Fruit fly (Drosophila melanogaster) whole organism, prepupa: Measurements from ENCODE around the gene PIP82.

Experiments used
- Blimp-1 ChIP-seq: fragments of 200-800 bp; sonication (Bioruptor generic); optimal IDR thresholded peaks from 3 replicates; lab custom pipeline; 2017; ENCODE audit warnings: missing biosample characterization, missing genetic modification characterization, mild to moderate bottlenecking, moderate library complexity, missing genetic modification reagents
- CG10631 ChIP-seq: fragments of 200-800 bp; sonication (Bioruptor generic); optimal IDR thresholded peaks from 2 replicates; lab custom pipeline; 2016; ENCODE audit warnings: missing biosample characterization, missing genetic modification characterization
- CG10669 ChIP-seq: fragments of 200-800 bp; sonication (Bioruptor generic); optimal IDR thresholded peaks from 3 replicates; lab custom pipeline; 2018; ENCODE audit warnings: missing biosample characterization, mild to moderate bottlenecking, missing genetic modification characterization, moderate library complexity
- CG11294 ChIP-seq: fragments of 200-800 bp; sonication (Bioruptor generic); IDR thresholded peaks from 2 replicates; pipeline ENCODE4 v1.3.6; 2022; ENCODE audit warnings: missing biosample characterization, missing genetic modification characterization
- CG11762 ChIP-seq: fragments of 200-800 bp; sonication (Bioruptor generic); optimal IDR thresholded peaks from 3 replicates; lab custom pipeline; 2016; ENCODE audit warnings: missing biosample characterization, missing genetic modification characterization; ENCODE audit not compliant: insufficient read depth
- CG11902 ChIP-seq: fragments of 200-800 bp; sonication (Bioruptor generic); optimal IDR thresholded peaks from 3 replicates; lab custom pipeline; 2016; ENCODE audit warnings: missing biosample characterization, missing genetic modification characterization
- CG15336 ChIP-seq: fragments of 200-800 bp; sonication (Bioruptor generic); IDR thresholded peaks from 2 replicates; pipeline ENCODE4 v1.3.6; 2022; ENCODE audit warnings: missing biosample characterization, missing genetic modification characterization
- CG16779 ChIP-seq: fragments of 200-800 bp; sonication (Bioruptor generic); optimal IDR thresholded peaks from 3 replicates; lab custom pipeline; 2017; ENCODE audit warnings: missing biosample characterization, mild to moderate bottlenecking, missing genetic modification characterization
- CG31627 ChIP-seq: fragments of 200-800 bp; sonication (Bioruptor generic); optimal IDR thresholded peaks from 3 replicates; lab custom pipeline; 2016; ENCODE audit warnings: missing biosample characterization, missing genetic modification characterization
- CG32006 ChIP-seq: fragments of 200-800 bp; sonication (Bioruptor generic); optimal IDR thresholded peaks from 3 replicates; lab custom pipeline; 2017; ENCODE audit warnings: missing biosample characterization, mild to moderate bottlenecking, missing genetic modification characterization
- CG34406 ChIP-seq: fragments of 200-800 bp; sonication (Bioruptor generic); optimal IDR thresholded peaks from 3 replicates; lab custom pipeline; 2016; ENCODE audit warnings: missing biosample characterization, missing genetic modification characterization
- CG3919 ChIP-seq: fragments of 200-800 bp; sonication (Bioruptor generic); optimal IDR thresholded peaks from 3 replicates; lab custom pipeline; 2016; ENCODE audit warnings: missing biosample characterization, missing genetic modification characterization
- CG4318 ChIP-seq: fragments of 200-800 bp; sonication (Bioruptor generic); optimal IDR thresholded peaks from 3 replicates; lab custom pipeline; 2017; ENCODE audit warnings: missing biosample characterization, mild to moderate bottlenecking, missing genetic modification characterization
- CG6276 ChIP-seq: fragments of 200-800 bp; sonication (Bioruptor generic); optimal IDR thresholded peaks from 2 replicates; lab custom pipeline; 2017; ENCODE audit warnings: missing biosample characterization, mild to moderate bottlenecking, missing genetic modification characterization
- CG6792 ChIP-seq: fragments of 200-800 bp; sonication (Bioruptor generic); optimal IDR thresholded peaks from 3 replicates; lab custom pipeline; 2016; ENCODE audit warnings: missing biosample characterization, missing genetic modification characterization
- CG6808 ChIP-seq: fragments of 200-800 bp; sonication (Bioruptor generic); optimal IDR thresholded peaks from 3 replicates; lab custom pipeline; 2017; ENCODE audit warnings: missing biosample characterization, missing genetic modification characterization, mild to moderate bottlenecking, moderate library complexity, missing genetic modification reagents
- CG6854 ChIP-seq: fragments of 200-800 bp; sonication (Bioruptor generic); optimal IDR thresholded peaks from 2 replicates; lab custom pipeline; 2017; ENCODE audit warnings: missing biosample characterization, mild to moderate bottlenecking, missing genetic modification characterization
- CG7368 ChIP-seq: fragments of 200-800 bp; sonication (Bioruptor generic); optimal IDR thresholded peaks from 3 replicates; lab custom pipeline; 2016; ENCODE audit warnings: missing biosample characterization, missing genetic modification characterization
- CG8632 ChIP-seq: fragments of 200-800 bp; sonication (Bioruptor generic); optimal IDR thresholded peaks from 3 replicates; lab custom pipeline; 2016; ENCODE audit warnings: missing biosample characterization, missing genetic modification characterization
- CG9139 ChIP-seq: fragments of 200-800 bp; sonication (Bioruptor generic); optimal IDR thresholded peaks from 3 replicates; lab custom pipeline; 2017; ENCODE audit warnings: missing biosample characterization, mild to moderate bottlenecking, missing genetic modification characterization
- Eip75B ChIP-seq: fragments of 200-800 bp; sonication (Bioruptor generic); optimal IDR thresholded peaks from 3 replicates; lab custom pipeline; 2016; ENCODE audit warnings: missing biosample characterization, missing genetic modification characterization
- Eip78C ChIP-seq: fragments of 200-800 bp; sonication (Bioruptor generic); peaks from one replicate; lab custom pipeline; 2016; ENCODE audit warnings: missing biosample characterization, missing genetic modification characterization
- Eip93F ChIP-seq: fragments of 200-800 bp; sonication (Bioruptor generic); optimal IDR thresholded peaks from 2 replicates; lab custom pipeline; 2016; ENCODE audit warnings: missing biosample characterization, mild to moderate bottlenecking, missing genetic modification characterization
- Ets21C ChIP-seq: fragments of 200-800 bp; sonication (Bioruptor generic); optimal IDR thresholded peaks from 3 replicates; lab custom pipeline; 2016; ENCODE audit warnings: missing biosample characterization, missing genetic modification characterization
- Gug ChIP-seq: fragments of 200-800 bp; sonication (Bioruptor generic); IDR thresholded peaks from 2 replicates; pipeline ENCODE4 v1.3.6; 2022; ENCODE audit warnings: missing biosample characterization, missing genetic modification characterization
- Hr39 ChIP-seq: fragments of 200-800 bp; sonication (Bioruptor generic); optimal IDR thresholded peaks from 2 replicates; lab custom pipeline; 2016; ENCODE audit warnings: missing biosample characterization, missing genetic modification characterization
- Lpt ChIP-seq: fragments of 200-800 bp; sonication (Bioruptor generic); optimal IDR thresholded peaks from 3 replicates; lab custom pipeline; 2016; ENCODE audit warnings: missing biosample characterization, missing genetic modification characterization
- Met ChIP-seq: fragments of 200-800 bp; sonication (Bioruptor generic); optimal IDR thresholded peaks from 3 replicates; lab custom pipeline; 2016; ENCODE audit warnings: missing biosample characterization, missing genetic modification characterization
- Smox ChIP-seq: fragments of 200-800 bp; sonication (Bioruptor generic); optimal IDR thresholded peaks from 3 replicates; lab custom pipeline; 2016; ENCODE audit warnings: missing biosample characterization, missing genetic modification characterization
- Sox102F ChIP-seq: fragments of 200-800 bp; sonication (Bioruptor generic); optimal IDR thresholded peaks from 2 replicates; lab custom pipeline; 2016; ENCODE audit warnings: missing biosample characterization, mild to moderate bottlenecking, missing genetic modification characterization
- Sox14 ChIP-seq: fragments of 200-800 bp; sonication (Bioruptor generic); optimal IDR thresholded peaks from 3 replicates; lab custom pipeline; 2016; ENCODE audit warnings: missing biosample characterization, missing genetic modification characterization
- Sox15 ChIP-seq: fragments of 200-800 bp; sonication (Bioruptor generic); optimal IDR thresholded peaks from 3 replicates; lab custom pipeline; 2016; ENCODE audit warnings: missing biosample characterization, missing genetic modification characterization
- achi ChIP-seq: fragments of 200-800 bp; sonication (Bioruptor generic); optimal IDR thresholded peaks from 3 replicates; lab custom pipeline; 2016; ENCODE audit warnings: missing biosample characterization, missing genetic modification characterization
- acj6 ChIP-seq: fragments of 200-800 bp; sonication (Bioruptor generic); optimal IDR thresholded peaks from 3 replicates; lab custom pipeline; 2016; ENCODE audit warnings: missing biosample characterization, missing genetic modification characterization
- cyc ChIP-seq: fragments of 200-800 bp; sonication (Bioruptor generic); optimal IDR thresholded peaks from 3 replicates; lab custom pipeline; 2016; ENCODE audit warnings: missing biosample characterization, missing genetic modification characterization
- dac ChIP-seq: fragments of 200-800 bp; sonication (Bioruptor generic); optimal IDR thresholded peaks from 2 replicates; lab custom pipeline; 2017; ENCODE audit warnings: missing biosample characterization, mild to moderate bottlenecking, missing genetic modification characterization
- dsx ChIP-seq: fragments of 200-800 bp; optimal IDR thresholded peaks from 3 replicates; lab custom pipeline; 2019; ENCODE audit warnings: missing biosample characterization, mild to moderate bottlenecking, missing genetic modification characterization, moderate library complexity; ENCODE audit not compliant: poor library complexity, severe bottlenecking
- eg ChIP-seq: fragments of 200-800 bp; sonication (Bioruptor generic); IDR thresholded peaks from 3 replicates; pipeline ENCODE4 v1.3.6; 2022; ENCODE audit warnings: missing biosample characterization, missing genetic modification characterization
- esn ChIP-seq: fragments of 200-800 bp; sonication (Bioruptor generic); optimal IDR thresholded peaks from 2 replicates; lab custom pipeline; 2016; ENCODE audit warnings: missing biosample characterization, mild to moderate bottlenecking, missing genetic modification characterization, moderate library complexity
- lz ChIP-seq: fragments of 200-800 bp; sonication (Bioruptor generic); optimal IDR thresholded peaks from 3 replicates; lab custom pipeline; 2016; ENCODE audit warnings: missing biosample characterization, missing genetic modification characterization
- net ChIP-seq: fragments of 200-800 bp; sonication (Bioruptor generic); optimal IDR thresholded peaks from 3 replicates; lab custom pipeline; 2016; ENCODE audit warnings: missing biosample characterization, missing genetic modification characterization
- pdm3 ChIP-seq: fragments of 200-800 bp; sonication (Bioruptor generic); optimal IDR thresholded peaks from 3 replicates; lab custom pipeline; 2016; ENCODE audit warnings: missing biosample characterization, missing genetic modification characterization
- salr ChIP-seq, 2 experiments: fragments of 200-800 bp; sonication (Bioruptor generic); optimal IDR thresholded peaks; 3 replicates each; lab custom pipeline; 2016 to 2018; ENCODE audit warnings: missing biosample characterization in 2 of 2, missing genetic modification characterization in 2 of 2, mild to moderate bottlenecking in 1 of 2
- spab ChIP-seq: fragments of 200-800 bp; sonication (Bioruptor generic); optimal IDR thresholded peaks from 2 replicates; lab custom pipeline; 2017; ENCODE audit warnings: missing biosample characterization, mild to moderate bottlenecking, missing genetic modification characterization, missing genetic modification reagents
- topi ChIP-seq: fragments of 200-800 bp; sonication (Bioruptor generic); optimal IDR thresholded peaks from 3 replicates; lab custom pipeline; 2016; ENCODE audit warnings: missing biosample characterization, missing genetic modification characterization

Gene PIP82

dm6 chrX:8560087-8560999 lies 30.8 kb upstream of the PIP82 start, which contains the start of the genes CG12112 and Trf4-1 (continued):
- TF ChIP-seq Hr39 (GFP tag; lab: Kevin White, UChicago) (peak; percentile 32), CG6808 (no peak), CG16779 (tag; lab: Kevin White, UChicago) (no peak), Eip93F (GFP tag; lab: Kevin White, UChicago) (peak; percentile 3), CG3919 (peak; percentile 14), cyc (GFP tag; lab: Kevin White, UChicago) (peak; percentile 26), CG8632 (GFP tag; lab: Kevin White, UChicago) (no peak), CG11294 (GFP tag; lab: Robert Waterston, UW) (no peak), CG10631 (GFP tag; lab: Kevin White, UChicago) (no peak), CG6792 (GFP tag; lab: Kevin White, UChicago) (no peak), Eip78C (GFP tag; lab: Kevin White, UChicago) (peak; percentile 71), CG4318 (GFP tag; lab: Kevin White, UChicago) (no peak), CG7368 (GFP tag; lab: Kevin White, UChicago) (no peak), Sox15 (no peak), eg (GFP tag; lab: Robert Waterston, UW) (peak; percentile 21; the same call in 1 of the 3 replicates), net (GFP tag; lab: Kevin White, UChicago) (no peak), CG11902 (no peak), CG31627 (GFP tag; lab: Kevin White, UChicago) (peak; percentile 55), CG6276 (GFP tag; lab: Kevin White, UChicago) (no peak), Met (GFP tag; lab: Kevin White, UChicago) (peak; percentile 43), achi (peak; percentile 32), Ets21C (GFP tag; lab: Kevin White, UChicago) (peak; percentile 27), Blimp-1 (GFP tag; lab: Kevin White, UChicago) (peak; percentile 15), acj6 (GFP tag; lab: Kevin White, UChicago) (peak; percentile 37), dsx (GFP tag; lab: Kevin White, UChicago) (no peak), dac (GFP tag; lab: Kevin White, UChicago) (no peak), salr (GFP tag; optimal IDR thresholded peaks at IDR 0.05; lab: Kevin White, UChicago) (no peak), CG32006 (GFP tag; lab: Kevin White, UChicago) (no peak), Gug (GFP tag; lab: Robert Waterston, UW) (no peak), CG34406 (GFP tag; lab: Kevin White, UChicago) (no peak), CG15336 (GFP tag; lab: Robert Waterston, UW) (no peak), pdm3 (GFP tag; lab: Kevin White, UChicago) (peak; percentile 58), CG9139 (GFP tag; lab: Kevin White, UChicago) (no peak), spab (no peak), Sox14 (no peak), CG6854 (GFP tag; lab: Kevin White, UChicago) (no peak)
- TF ChIP-seq, all 60 proteins: peak for 25

- TF ChIP-seq Sox102F (peak; percentile 65), CG11762 (no peak), CG16779 (tag; lab: Kevin White, UChicago) (no peak), cyc (GFP tag; lab: Kevin White, UChicago) (peak; percentile 55), lz (GFP tag; lab: Kevin White, UChicago) (peak; percentile 67), CG6808 (no peak), CG11902 (peak; percentile 33), esn (GFP tag; lab: Kevin White, UChicago) (peak; percentile 74), topi (GFP tag; lab: Kevin White, UChicago) (peak; percentile 54), CG10669 (GFP tag; lab: Kevin White, UChicago) (no peak), Lpt (GFP tag; lab: Kevin White, UChicago) (no peak), acj6 (GFP tag; lab: Kevin White, UChicago) (peak; percentile 58), Smox (GFP tag; lab: Kevin White, UChicago) (no peak), pdm3 (GFP tag; lab: Kevin White, UChicago) (no peak), Hr39 (GFP tag; lab: Kevin White, UChicago) (no peak), Eip75B (GFP tag; lab: Kevin White, UChicago) (no peak), net (GFP tag; lab: Kevin White, UChicago) (no peak), salr (GFP tag; optimal IDR thresholded peaks at IDR 0.05; lab: Kevin White, UChicago) (no peak), CG31627 (GFP tag; lab: Kevin White, UChicago) (peak; percentile 56), dsx (GFP tag; lab: Kevin White, UChicago) (peak; percentile 56), Met (GFP tag; lab: Kevin White, UChicago) (peak; percentile 63), Eip78C (GFP tag; lab: Kevin White, UChicago) (peak; percentile 84), CG10631 (GFP tag; lab: Kevin White, UChicago) (peak; percentile 76), CG3919 (no peak), CG8632 (GFP tag; lab: Kevin White, UChicago) (peak; percentile 10), CG4318 (GFP tag; lab: Kevin White, UChicago) (no peak), Ets21C (GFP tag; lab: Kevin White, UChicago) (peak; percentile 40), CG6792 (GFP tag; lab: Kevin White, UChicago) (peak; percentile 29)
Observed at dm6 chrX:8558762-8559172, 29.3 kb upstream of the PIP82 start, which contains the start of gene IntS4. Gene IntS4, minus strand, starts transcription at chrX:8558781.
